Worm (Caenorhabditis elegans) whole organism, L4 larva: ENCODE measurements around the gene W04H10.5.

Source experiments
- ama-1 ChIP-seq: fragments of 150-350 bp; optimal IDR thresholded peaks from 2 replicates; lab custom pipeline; 2014; ENCODE audit warnings: inconsistent platforms, mixed read lengths
- ceh-44 ChIP-seq: fragments of 200-800 bp; sonication (Bioruptor generic); IDR thresholded peaks from 2 replicates; pipeline ENCODE4 v1.3.6; 2022; ENCODE audit warnings: missing genetic modification reagents, missing genetic modification characterization, missing compliant biosample characterization
- cey-2 ChIP-seq: sonication (generic microtip); optimal IDR thresholded peaks from 3 replicates; lab custom pipeline; 2017; ENCODE audit warnings: missing genetic modification characterization, mild to moderate bottlenecking, missing compliant biosample characterization, antibody characterized with exemption, borderline replicate concordance; ENCODE audit not compliant: insufficient read depth
- dmd-8 ChIP-seq: fragments of 200-800 bp; sonication (Bioruptor generic); IDR thresholded peaks from 2 replicates; pipeline ENCODE4 v1.3.6; 2022; ENCODE audit warnings: missing genetic modification characterization, missing compliant biosample characterization
- fkh-10 ChIP-seq: fragments of 150-350 bp; optimal IDR thresholded peaks from 2 replicates; lab custom pipeline; 2014; ENCODE audit warnings: missing biosample characterization, missing genetic modification reagents, missing genetic modification characterization
- fos-1 ChIP-seq: fragments of 150-350 bp; optimal IDR thresholded peaks from 2 replicates; lab custom pipeline; 2014; ENCODE audit warnings: missing biosample characterization, missing genetic modification characterization
- lim-7 ChIP-seq: fragments of 200-800 bp; sonication (Bioruptor generic); IDR thresholded peaks from 2 replicates; pipeline ENCODE4 v1.3.6; 2022; ENCODE audit warnings: missing genetic modification characterization, missing compliant biosample characterization
- mep-1 ChIP-seq: fragments of 150-350 bp; sonication (generic microtip); optimal IDR thresholded peaks from 3 replicates; lab custom pipeline; 2014; ENCODE audit warnings: missing biosample characterization, missing genetic modification characterization
- mxl-3 ChIP-seq: fragments of 200-800 bp; sonication (Bioruptor generic); optimal IDR thresholded peaks from 2 replicates; lab custom pipeline; 2018; ENCODE audit warnings: mild to moderate bottlenecking, missing genetic modification characterization, missing compliant biosample characterization
- nhr-237 ChIP-seq: sonication (generic microtip); optimal IDR thresholded peaks from 2 replicates; lab custom pipeline; 2017; ENCODE audit warnings: missing biosample characterization, missing genetic modification characterization
- nhr-28 ChIP-seq: fragments of 150-350 bp; optimal IDR thresholded peaks from 2 replicates; lab custom pipeline; 2014; ENCODE audit warnings: missing biosample characterization, missing genetic modification characterization
- nhr-41 ChIP-seq: fragments of 200-800 bp; sonication (Bioruptor generic); IDR thresholded peaks from 2 replicates; pipeline ENCODE4 v1.3.6; 2022; ENCODE audit warnings: missing genetic modification reagents, missing genetic modification characterization, missing compliant biosample characterization
- nhr-77 ChIP-seq: fragments of 150-350 bp; optimal IDR thresholded peaks from 2 replicates; lab custom pipeline; 2014; ENCODE audit warnings: missing biosample characterization, missing genetic modification characterization
- zfp-2 ChIP-seq: sonication (generic microtip); optimal IDR thresholded peaks from 2 replicates; lab custom pipeline; 2016; ENCODE audit warnings: mild to moderate bottlenecking, missing genetic modification characterization, missing compliant biosample characterization

ce11 chrII:650321-651005, 44.3 kb downstream of the W04H10.5 start, which contains the start of the genes K07E8.7 and frpr-14:
- TF ChIP-seq lim-7 (GFP tag; lab: Robert Waterston, UW) (no peak), nhr-28 (tag; lab: Kevin White, UChicago) (no peak), zfp-2 (tag; lab: Kevin White, UChicago) (no peak), nhr-41 (GFP tag; lab: Robert Waterston, UW) (no peak), fkh-10 (GFP tag; lab: Kevin White, UChicago) (no peak), cey-2 (tag; lab: Kevin White, UChicago) (no peak), ama-1 (no peak), mep-1 (tag; lab: Kevin White, UChicago) (no peak), dmd-8 (GFP tag; lab: Robert Waterston, UW) (no peak), mxl-3 (no peak), ceh-44 (GFP tag; lab: Robert Waterston, UW) (no peak), nhr-237 (no peak), nhr-77 (no peak), fos-1 (tag; lab: Kevin White, UChicago) (no peak)
